Worm (Caenorhabditis elegans) whole organism, L4 larva: Measurements from ENCODE around the gene F42A6.1.
"Not testable (repeated sequence)": the region's sequence is repeated elsewhere in the genome, so short reads cannot be mapped to it uniquely, and the experiment has no call there.

Source experiments
- F10B5.3 ChIP-seq: sonication (generic microtip); optimal IDR thresholded peaks from 2 replicates; lab custom pipeline; 2016; ENCODE audit warnings: mild to moderate bottlenecking, missing genetic modification characterization, missing compliant biosample characterization
- F26F4.8 ChIP-seq: fragments of 200-800 bp; sonication (Bioruptor generic); conservative IDR thresholded peaks from 2 replicates; pipeline ENCODE4 v1.3.6; 2022; ENCODE audit warnings: missing genetic modification characterization, missing compliant biosample characterization
- R02D3.7 ChIP-seq: fragments of 150-350 bp; sonication (generic microtip); optimal IDR thresholded peaks from 3 replicates; lab custom pipeline; 2014; ENCODE audit warnings: missing biosample characterization, missing genetic modification characterization
- Y105C5A.15 ChIP-seq: fragments of 200-800 bp; sonication (Bioruptor generic); IDR thresholded peaks from 2 replicates; pipeline ENCODE4 v1.3.6; 2022; ENCODE audit warnings: missing genetic modification characterization, missing compliant biosample characterization
- aha-1 ChIP-seq: fragments of 150-350 bp; peaks from one replicate; lab custom pipeline; 2014; ENCODE audit warnings: missing biosample characterization, missing genetic modification characterization
- cey-2 ChIP-seq: sonication (generic microtip); optimal IDR thresholded peaks from 3 replicates; lab custom pipeline; 2017; ENCODE audit warnings: missing genetic modification characterization, mild to moderate bottlenecking, missing compliant biosample characterization, antibody characterized with exemption, borderline replicate concordance; ENCODE audit not compliant: insufficient read depth
- daf-16 ChIP-seq, 3 experiments: sonication (generic microtip); optimal IDR thresholded peaks; 2 replicates each; lab custom pipeline; 2016 to 2017; ENCODE audit warnings: missing genetic modification characterization in 3 of 3, missing genetic modification reagents in 3 of 3, mild to moderate bottlenecking in 2 of 3, missing compliant biosample characterization in 2 of 3, missing biosample characterization in 1 of 3, moderate library complexity in 1 of 3
- daf-19 ChIP-seq: fragments of 200-800 bp; sonication (Bioruptor generic); conservative IDR thresholded peaks from 2 replicates; pipeline ENCODE4 v1.3.6; 2022; ENCODE audit warnings: missing genetic modification characterization, missing compliant biosample characterization
- dve-1 ChIP-seq: sonication (generic microtip); optimal IDR thresholded peaks from 2 replicates; lab custom pipeline; 2017; ENCODE audit warnings: antibody characterized with exemption, mild to moderate bottlenecking, missing genetic modification characterization, missing compliant biosample characterization; ENCODE audit not compliant: insufficient read depth
- egl-43 ChIP-seq: fragments of 200-800 bp; sonication (Bioruptor generic); IDR thresholded peaks from 2 replicates; pipeline ENCODE4 v1.3.6; 2022; ENCODE audit warnings: missing genetic modification reagents, missing genetic modification characterization, missing compliant biosample characterization
- hlh-11 ChIP-seq: fragments of 200-800 bp; sonication (Bioruptor generic); optimal IDR thresholded peaks from 2 replicates; lab custom pipeline; 2018; ENCODE audit warnings: mild to moderate bottlenecking, missing genetic modification characterization, missing compliant biosample characterization
- hmg-1.1 ChIP-seq: fragments of 200-800 bp; sonication (Bioruptor generic); IDR thresholded peaks from 2 replicates; pipeline ENCODE4 v1.3.6; 2022; ENCODE audit warnings: missing genetic modification reagents, missing genetic modification characterization, missing compliant biosample characterization
- lin-38 ChIP-seq: fragments of 200-800 bp; sonication (Bioruptor generic); IDR thresholded peaks from 2 replicates; pipeline ENCODE4 v1.3.6; 2022; ENCODE audit warnings: missing genetic modification reagents, missing genetic modification characterization, missing compliant biosample characterization
- madf-5 ChIP-seq, 2 experiments: fragments of 200-800 bp; sonication (Bioruptor generic); IDR thresholded peaks; 2 replicates each; pipeline ENCODE4 v1.3.6; 2022; ENCODE audit warnings: missing compliant biosample characterization in 2 of 2, missing genetic modification characterization in 2 of 2
- mep-1 ChIP-seq: fragments of 150-350 bp; sonication (generic microtip); optimal IDR thresholded peaks from 3 replicates; lab custom pipeline; 2014; ENCODE audit warnings: missing biosample characterization, missing genetic modification characterization
- nhr-10 ChIP-seq: fragments of 150-350 bp; optimal IDR thresholded peaks from 2 replicates; lab custom pipeline; 2014; ENCODE audit warnings: missing biosample characterization, missing genetic modification characterization
- nhr-11 ChIP-seq: fragments of 150-350 bp; optimal IDR thresholded peaks from 2 replicates; lab custom pipeline; 2014; ENCODE audit warnings: missing biosample characterization, missing genetic modification characterization
- nhr-41 ChIP-seq: fragments of 200-800 bp; sonication (Bioruptor generic); IDR thresholded peaks from 2 replicates; pipeline ENCODE4 v1.3.6; 2022; ENCODE audit warnings: missing genetic modification reagents, missing genetic modification characterization, missing compliant biosample characterization
- nhr-6 ChIP-seq: fragments of 150-350 bp; optimal IDR thresholded peaks from 2 replicates; lab custom pipeline; 2014; ENCODE audit warnings: missing biosample characterization, missing genetic modification characterization
- php-3 ChIP-seq: fragments of 200-800 bp; sonication (Bioruptor generic); IDR thresholded peaks from 2 replicates; pipeline ENCODE4 v1.3.6; 2022; ENCODE audit warnings: missing genetic modification reagents, missing genetic modification characterization, missing compliant biosample characterization
- rbr-2 ChIP-seq: sonication (generic microtip); optimal IDR thresholded peaks from 2 replicates; lab custom pipeline; 2016; ENCODE audit warnings: missing genotype, missing genetic modification characterization, missing compliant biosample characterization
- saeg-2 ChIP-seq: fragments of 200-800 bp; sonication (Bioruptor generic); IDR thresholded peaks from 2 replicates; pipeline ENCODE4 v1.3.6; 2022; ENCODE audit warnings: missing genetic modification reagents, missing genetic modification characterization, missing compliant biosample characterization
- set-16 ChIP-seq: fragments of 200-800 bp; sonication (Bioruptor generic); IDR thresholded peaks from 2 replicates; pipeline ENCODE4 v1.3.6; 2022; ENCODE audit warnings: missing genetic modification reagents, missing genetic modification characterization, missing compliant biosample characterization
- skn-1 ChIP-seq: fragments of 150-350 bp; optimal IDR thresholded peaks from 2 replicates; lab custom pipeline; 2014; ENCODE audit warnings: missing biosample characterization, missing genetic modification characterization
- unc-62 ChIP-seq, 3 experiments: fragments of 150-350 bp in 1 of 3; sonication (generic microtip); optimal IDR thresholded peaks in 2 of 3; peaks in 1 of 3; 1 replicate in 1 of 3; 2 replicates in 2 of 3; lab custom pipeline; 2014 to 2017; ENCODE audit warnings: missing biosample characterization in 3 of 3, missing genetic modification characterization in 3 of 3, missing genetic modification reagents in 3 of 3, missing genotype in 1 of 3
- zfp-3 ChIP-seq: fragments of 200-800 bp; sonication (Bioruptor generic); conservative IDR thresholded peaks from 2 replicates; pipeline ENCODE4 v1.3.6; 2022; ENCODE audit warnings: missing genetic modification reagents, missing genetic modification characterization, missing compliant biosample characterization
- ztf-11 ChIP-seq: fragments of 150-350 bp; optimal IDR thresholded peaks from 2 replicates; lab custom pipeline; 2014; ENCODE audit warnings: missing biosample characterization, missing genetic modification characterization
- ztf-7 ChIP-seq: fragments of 150-350 bp; optimal IDR thresholded peaks from 2 replicates; lab custom pipeline; 2014; ENCODE audit warnings: missing biosample characterization, missing genetic modification characterization

The F42A6.1 gene

ce11 chrIV:3385337-3386215 is 30.7 kb downstream of the F42A6.1 start, which contains the start of gene mai-2 (continued):
- TF ChIP-seq hmg-1.1 (GFP tag; lab: Robert Waterston, UW) (peak; percentile 53), php-3 (0 out of 2 replicates have a peak, but pooled peaks have one; percentile 38), saeg-2 (GFP tag; lab: Robert Waterston, UW) (no peak), nhr-6 (tag; lab: Kevin White, UChicago) (peak; percentile 42), F10B5.3 (no peak), nhr-41 (no peak), nhr-11 (tag; lab: Kevin White, UChicago) (no peak), F26F4.8 (GFP tag; lab: Robert Waterston, UW) (no peak), nhr-10 (tag; lab: Kevin White, UChicago) (no peak), dve-1 (tag; lab: Kevin White, UChicago) (peak; percentile 58), hlh-11 (tag; lab: Kevin White, UChicago) (peak; percentile 26)

- TF ChIP-seq rbr-2 (tag; lab: Kevin White, UChicago): no peak
- TF ChIP-seq unc-62 (GFP tag; optimal IDR thresholded peaks at IDR 0.05 in 1 of 2; lab: Kevin White, UChicago): peak in 1 of 2 experiments; percentile 92
- no peak for TF ChIP-seq unc-62 (tag; optimal IDR thresholded peaks at IDR 0.05; lab: Kevin White, UChicago)
- TF ChIP-seq egl-43 (GFP tag; lab: Robert Waterston, UW): no peak
- TF ChIP-seq daf-16 (GFP tag; optimal IDR thresholded peaks at IDR 0.05; lab: Kevin White, UChicago): no peak
- TF ChIP-seq daf-16 (tag; optimal IDR thresholded peaks at IDR 0.05; lab: Kevin White, UChicago): peak; percentile 26
- TF ChIP-seq R02D3.7 (tag; lab: Kevin White, UChicago): peak; percentile 22
- TF ChIP-seq aha-1 (tag; lab: Kevin White, UChicago): peak; percentile 93
- peak; percentile 32; the same call in 1 of the 2 replicates for TF ChIP-seq lin-38 (GFP tag; lab: Robert Waterston, UW)
- 0 out of 2 replicates have a peak, but pooled peaks have one; percentile 50 for TF ChIP-seq zfp-3 (GFP tag; lab: Robert Waterston, UW)
- TF ChIP-seq, all 104 proteins: peak for 6
These were observed 31.8 kb downstream of the F42A6.1 start for ce11 chrIV:3386504-3387290.

DNA sequence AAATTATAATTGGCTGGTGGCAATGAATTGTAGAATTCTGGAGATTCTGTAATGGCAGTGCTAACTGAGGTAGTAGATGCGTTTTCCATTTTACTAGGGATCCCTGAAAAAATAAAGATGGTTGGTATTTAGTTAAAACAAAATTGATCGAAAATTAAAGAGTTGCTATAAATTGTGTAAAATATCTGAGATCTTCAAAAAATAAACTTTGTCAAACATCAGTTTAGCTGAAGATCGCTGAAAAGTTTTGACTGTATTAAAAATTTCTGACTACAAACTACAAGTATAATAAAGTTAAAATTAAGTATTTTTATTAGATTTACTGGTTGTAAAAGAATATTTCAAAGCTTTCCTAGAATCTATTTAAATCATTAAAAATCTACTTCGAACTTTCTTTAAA is 35.1 kb downstream of the F42A6.1 start, which contains the start of gene B0546.5:
TSS of gene B0546.5 (minus strand) at position 101 of the 400 bp plus-strand sequence.
- not testable (repeated sequence) for TF ChIP-seq mep-1, skn-1, ztf-11 (tag; lab: Kevin White, UChicago)

ce11 chrIV:3394066-3394465 is 39.2 kb downstream of the F42A6.1 start, which contains the start of gene C04C3.4:
C04C3.4 (plus strand) TSS chrIV:3394366.
- TF ChIP-seq madf-5 (GFP tag; IDR thresholded peaks at IDR 0.05; lab: Robert Waterston, UW); egl-43 (GFP tag; lab: Robert Waterston, UW); ztf-7 (tag; lab: Kevin White, UChicago): not testable (repeated sequence)
- TF ChIP-seq, all 104 proteins: peak for 0; not testable (repeated sequence) for 104

DNA sequence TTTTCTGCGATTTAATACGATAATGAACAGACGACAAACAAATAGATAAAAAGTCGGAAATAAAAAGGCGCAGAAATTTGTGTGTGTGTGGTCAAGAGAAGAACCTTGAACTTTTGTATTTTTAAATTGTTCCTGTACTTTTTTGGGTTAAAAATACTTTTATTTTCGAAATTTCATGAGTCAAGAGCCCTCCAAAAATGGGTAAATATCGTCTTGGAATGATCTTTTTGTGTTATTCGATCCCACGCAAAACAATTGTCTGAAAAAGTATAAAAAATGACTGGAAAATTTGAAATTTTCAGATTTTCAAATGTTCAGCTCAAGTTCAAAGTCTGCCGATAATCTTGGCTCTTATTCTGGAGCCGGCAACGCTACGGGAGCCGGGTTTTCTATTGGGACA is 40.7 kb downstream of the F42A6.1 start, which contains the start of gene C04C3.14:
TSS of gene C04C3.14 (plus strand) at position 301 of the 400 bp plus-strand sequence.
- no peak for TF ChIP-seq rbr-2 (tag; lab: Kevin White, UChicago)

DNA sequence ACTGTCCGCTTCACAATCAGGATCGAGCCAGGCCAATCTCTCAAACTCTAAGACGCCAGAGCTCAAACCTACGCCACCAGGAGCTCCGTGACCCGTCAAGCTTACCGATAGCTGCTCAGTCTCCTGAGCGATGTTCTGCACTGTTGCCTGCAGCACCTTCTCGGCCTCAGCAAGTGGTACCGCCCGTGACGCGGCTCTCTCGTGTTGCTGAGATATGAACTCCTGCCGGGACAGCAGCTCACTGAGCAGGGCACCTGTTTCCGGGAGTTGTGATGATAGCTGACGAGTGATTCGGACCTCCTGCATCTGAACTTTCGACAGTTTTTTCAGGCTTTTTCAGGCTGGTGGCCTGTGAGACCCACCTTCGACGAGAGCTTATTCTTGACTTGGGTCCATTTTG is 43.2 kb downstream of the F42A6.1 start:
- TF ChIP-seq unc-62 (GFP tag; optimal IDR thresholded peaks at IDR 0.05 in 1 of 2; lab: Kevin White, UChicago) (peak in 1 of 2 experiments; percentile 89), unc-62 (tag; optimal IDR thresholded peaks at IDR 0.05; lab: Kevin White, UChicago) (no peak), cey-2 (no peak), set-16 (peak; percentile 82), daf-19 (GFP tag; lab: Robert Waterston, UW) (no peak), dve-1 (tag; lab: Kevin White, UChicago) (no peak), Y105C5A.15 (0 out of 2 replicates have a peak, but pooled peaks have one; percentile 29)
- TF ChIP-seq, all 104 proteins: peak for 3
